Worm (Caenorhabditis elegans) whole organism, L2 larva: ENCODE measurements around the gene ttb-1.

Experiments used
- C34F6.9 ChIP-seq: fragments of 150-350 bp; optimal IDR thresholded peaks from 2 replicates; lab custom pipeline; 2014; ENCODE audit warnings: missing biosample characterization, missing genetic modification characterization
- R02D3.7 ChIP-seq: fragments of 150-350 bp; optimal IDR thresholded peaks from 2 replicates; lab custom pipeline; 2014; ENCODE audit warnings: missing biosample characterization, missing genetic modification characterization
- Y55F3AM.14 ChIP-seq: fragments of 200-800 bp; sonication (Bioruptor generic); optimal IDR thresholded peaks from 2 replicates; lab custom pipeline; 2018; ENCODE audit warnings: mild to moderate bottlenecking, missing genetic modification characterization, missing compliant biosample characterization
- ZK546.5 ChIP-seq: sonication (generic microtip); optimal IDR thresholded peaks from 2 replicates; lab custom pipeline; 2017; ENCODE audit warnings: missing biosample characterization, missing genetic modification characterization
- alr-1 ChIP-seq: fragments of 150-350 bp; optimal IDR thresholded peaks from 2 replicates; lab custom pipeline; 2014; ENCODE audit warnings: missing biosample characterization, missing genetic modification characterization
- aly-2 ChIP-seq: fragments of 150-350 bp; optimal IDR thresholded peaks from 2 replicates; lab custom pipeline; 2014; ENCODE audit warnings: missing biosample characterization, missing genetic modification characterization
- ama-1 ChIP-seq: fragments of 150-350 bp; optimal IDR thresholded peaks from 2 replicates; lab custom pipeline; 2018; ENCODE audit warnings: inconsistent platforms
- blmp-1 ChIP-seq: sonication (generic microtip); optimal IDR thresholded peaks from 2 replicates; lab custom pipeline; 2017; ENCODE audit warnings: missing genetic modification characterization, mild to moderate bottlenecking, missing compliant biosample characterization, antibody characterized with exemption, moderate library complexity; ENCODE audit not compliant: insufficient read depth
- ceh-16 ChIP-seq: fragments of 150-350 bp; optimal IDR thresholded peaks from 2 replicates; lab custom pipeline; 2014; ENCODE audit warnings: missing biosample characterization, missing genetic modification characterization
- ceh-82 ChIP-seq: fragments of 150-350 bp; optimal IDR thresholded peaks from 2 replicates; lab custom pipeline; 2014; ENCODE audit warnings: missing biosample characterization, missing genetic modification characterization
- crh-2 ChIP-seq: sonication (generic microtip); optimal IDR thresholded peaks from 2 replicates; lab custom pipeline; 2017; ENCODE audit warnings: missing biosample characterization, missing genetic modification characterization
- dmd-4 ChIP-seq: sonication (generic microtip); optimal IDR thresholded peaks from 2 replicates; lab custom pipeline; 2017; ENCODE audit warnings: missing biosample characterization, missing genetic modification characterization
- egl-27 ChIP-seq: sonication (generic microtip); optimal IDR thresholded peaks from 3 replicates; lab custom pipeline; 2017; ENCODE audit warnings: missing biosample characterization, missing genetic modification reagents, missing genetic modification characterization
- elt-1 ChIP-seq: fragments of 150-350 bp; optimal IDR thresholded peaks from 2 replicates; lab custom pipeline; 2014; ENCODE audit warnings: missing biosample characterization, missing genetic modification characterization
- fos-1 ChIP-seq: fragments of 150-350 bp; optimal IDR thresholded peaks from 2 replicates; lab custom pipeline; 2014; ENCODE audit warnings: missing biosample characterization, missing genetic modification characterization
- gmeb-1 ChIP-seq: fragments of 150-350 bp; optimal IDR thresholded peaks from 2 replicates; lab custom pipeline; 2014; ENCODE audit warnings: missing biosample characterization, missing genetic modification characterization
- lin-11 ChIP-seq: fragments of 150-350 bp; sonication (generic microtip); optimal IDR thresholded peaks from 2 replicates; lab custom pipeline; 2014; ENCODE audit warnings: missing biosample characterization, missing genetic modification characterization, inconsistent platforms, mixed read lengths
- lin-13 ChIP-seq: fragments of 150-350 bp; optimal IDR thresholded peaks from 2 replicates; lab custom pipeline; 2014; ENCODE audit warnings: missing biosample characterization, missing genetic modification reagents, missing genetic modification characterization
- lin-39 ChIP-seq: fragments of 150-350 bp; optimal IDR thresholded peaks from 2 replicates; lab custom pipeline; 2014; ENCODE audit warnings: missing biosample characterization, missing genetic modification reagents, missing genetic modification characterization
- lsy-2 ChIP-seq, 2 experiments: fragments of 150-350 bp in 1 of 2; sonication (generic microtip) in 1 of 2; optimal IDR thresholded peaks; 2 replicates each; lab custom pipeline; 2014 to 2017; ENCODE audit warnings: missing biosample characterization in 2 of 2, missing genetic modification characterization in 2 of 2
- mbf-1 ChIP-seq: sonication (generic microtip); optimal IDR thresholded peaks from 2 replicates; lab custom pipeline; 2017; ENCODE audit warnings: missing biosample characterization, missing genetic modification characterization
- mdl-1 ChIP-seq, 2 experiments: fragments of 150-350 bp in 1 of 2; sonication (generic microtip) in 1 of 2; optimal IDR thresholded peaks; 2 replicates each; lab custom pipeline; 2017; ENCODE audit warnings: missing biosample characterization in 2 of 2, missing genetic modification characterization in 2 of 2
- nhr-10 ChIP-seq: sonication (generic microtip); optimal IDR thresholded peaks from 2 replicates; lab custom pipeline; 2017; ENCODE audit warnings: missing biosample characterization, missing genetic modification characterization
- nhr-11 ChIP-seq: fragments of 150-350 bp; optimal IDR thresholded peaks from 2 replicates; lab custom pipeline; 2014; ENCODE audit warnings: missing biosample characterization, missing genetic modification characterization
- nhr-12 ChIP-seq: fragments of 150-350 bp; optimal IDR thresholded peaks from 2 replicates; lab custom pipeline; 2014; ENCODE audit warnings: missing biosample characterization, missing genetic modification characterization
- nhr-129 ChIP-seq: fragments of 150-350 bp; optimal IDR thresholded peaks from 2 replicates; lab custom pipeline; 2014; ENCODE audit warnings: missing biosample characterization, missing genetic modification characterization
- nhr-21 ChIP-seq: fragments of 150-350 bp; optimal IDR thresholded peaks from 2 replicates; lab custom pipeline; 2014; ENCODE audit warnings: missing biosample characterization, missing genetic modification characterization
- nhr-23 ChIP-seq: fragments of 150-350 bp; optimal IDR thresholded peaks from 2 replicates; lab custom pipeline; 2014; ENCODE audit warnings: missing biosample characterization, missing genetic modification reagents, missing genetic modification characterization
- nhr-237 ChIP-seq: fragments of 150-350 bp; optimal IDR thresholded peaks from 2 replicates; lab custom pipeline; 2014; ENCODE audit warnings: missing biosample characterization, missing genetic modification characterization
- nhr-25 ChIP-seq: fragments of 150-350 bp; sonication (generic microtip); optimal IDR thresholded peaks from 3 replicates; lab custom pipeline; 2014; ENCODE audit warnings: missing biosample characterization, missing genetic modification characterization
- nhr-77 ChIP-seq: fragments of 150-350 bp; optimal IDR thresholded peaks from 2 replicates; lab custom pipeline; 2014; ENCODE audit warnings: missing biosample characterization, missing genetic modification characterization
- peb-1 ChIP-seq: fragments of 150-350 bp; optimal IDR thresholded peaks from 2 replicates; lab custom pipeline; 2014; ENCODE audit warnings: missing biosample characterization, missing genetic modification characterization
- sem-4 ChIP-seq: fragments of 150-350 bp; optimal IDR thresholded peaks from 2 replicates; lab custom pipeline; 2014; ENCODE audit warnings: missing biosample characterization, missing genetic modification reagents, missing genetic modification characterization
- skn-1 ChIP-seq: sonication (generic microtip); optimal IDR thresholded peaks from 2 replicates; lab custom pipeline; 2017; ENCODE audit warnings: missing biosample characterization, missing genetic modification characterization
- sma-3 ChIP-seq: sonication (generic microtip); optimal IDR thresholded peaks from 2 replicates; lab custom pipeline; 2016; ENCODE audit warnings: missing genetic modification reagents, missing genetic modification characterization, missing compliant biosample characterization
- sma-9 ChIP-seq, 2 experiments: fragments of 150-350 bp in 1 of 2; sonication (generic microtip) in 1 of 2; optimal IDR thresholded peaks; 2 replicates each; lab custom pipeline; 2014 to 2016; ENCODE audit warnings: missing genetic modification characterization in 2 of 2, mild to moderate bottlenecking in 1 of 2, missing biosample characterization in 1 of 2, missing compliant biosample characterization in 1 of 2, missing genetic modification reagents in 1 of 2, moderate library complexity in 1 of 2
- snpc-4 ChIP-seq: fragments of 150-350 bp; optimal IDR thresholded peaks from 2 replicates; lab custom pipeline; 2014; ENCODE audit warnings: missing biosample characterization, missing genetic modification characterization
- unc-39 ChIP-seq: fragments of 150-350 bp; optimal IDR thresholded peaks from 2 replicates; lab custom pipeline; 2014; ENCODE audit warnings: missing biosample characterization, missing genetic modification characterization
- unc-55 ChIP-seq: fragments of 150-350 bp; sonication (generic microtip); optimal IDR thresholded peaks from 3 replicates; lab custom pipeline; 2014; ENCODE audit warnings: missing biosample characterization, missing genetic modification reagents, missing genetic modification characterization
- zag-1 ChIP-seq: fragments of 150-350 bp; optimal IDR thresholded peaks from 2 replicates; lab custom pipeline; 2014; ENCODE audit warnings: missing biosample characterization, missing genetic modification characterization
- ztf-1 ChIP-seq: fragments of 200-800 bp; sonication (Bioruptor generic); conservative IDR thresholded peaks from 2 replicates; pipeline ENCODE4 v1.3.6; 2022; ENCODE audit warnings: missing genetic modification characterization, missing compliant biosample characterization
- ztf-11 ChIP-seq: sonication (generic microtip); optimal IDR thresholded peaks from 2 replicates; lab custom pipeline; 2017; ENCODE audit warnings: missing biosample characterization, missing genetic modification characterization
- ztf-4 ChIP-seq: fragments of 150-350 bp; optimal IDR thresholded peaks from 2 replicates; lab custom pipeline; 2014; ENCODE audit warnings: missing biosample characterization, missing genetic modification characterization

The ttb-1 gene

ce11 chrV:122750-123149, 33.9 kb upstream of the ttb-1 start, which contains the start of gene cgp-1:
cgp-1 (minus strand) TSS chrV:122789.
- TF ChIP-seq mbf-1, result no peak
- no peak for TF ChIP-seq alr-1 (tag; lab: Kevin White, UChicago)
- TF ChIP-seq lin-11 (tag; lab: Kevin White, UChicago), result no peak
- peak in 1 of 2 experiments; percentile 11 for TF ChIP-seq lsy-2 (tag; optimal IDR thresholded peaks at IDR 0.05; lab: Kevin White, UChicago)
- no peak for TF ChIP-seq ztf-1 (GFP tag; lab: Robert Waterston, UW)
- TF ChIP-seq nhr-21, result no peak
- no peak for TF ChIP-seq sem-4 (tag; lab: Kevin White, UChicago)
- TF ChIP-seq peb-1 (tag; lab: Kevin White, UChicago), result no peak
- no peak for TF ChIP-seq nhr-23
- no peak for TF ChIP-seq lin-13
- TF ChIP-seq blmp-1 (tag; lab: Kevin White, UChicago), result no peak
- TF ChIP-seq nhr-10 (tag; lab: Kevin White, UChicago), result no peak
- TF ChIP-seq R02D3.7 (tag; lab: Kevin White, UChicago), result peak; percentile 32
- TF ChIP-seq nhr-77 (tag; lab: Kevin White, UChicago), result no peak
- no peak for TF ChIP-seq ceh-82
- TF ChIP-seq Y55F3AM.14 (GFP tag; lab: Kevin White, UChicago), result no peak
- no peak for TF ChIP-seq mdl-1 (tag; optimal IDR thresholded peaks at IDR 0.05; lab: Kevin White, UChicago)
- TF ChIP-seq sma-9 (GFP tag; optimal IDR thresholded peaks at IDR 0.05; lab: Kevin White, UChicago), result no peak
- TF ChIP-seq sma-9 (tag; optimal IDR thresholded peaks at IDR 0.05; lab: Kevin White, UChicago), result no peak
- no peak for TF ChIP-seq gmeb-1 (tag; lab: Kevin White, UChicago)
- no peak for TF ChIP-seq ceh-16
- TF ChIP-seq nhr-129, result no peak
- TF ChIP-seq snpc-4 (tag; lab: Kevin White, UChicago), result no peak
- TF ChIP-seq egl-27 (tag; lab: Kevin White, UChicago), result no peak
- no peak for TF ChIP-seq ZK546.5 (tag; lab: Kevin White, UChicago)
- TF ChIP-seq ztf-11 (tag; lab: Kevin White, UChicago), result no peak
- no peak for TF ChIP-seq nhr-11 (tag; lab: Kevin White, UChicago)
- TF ChIP-seq aly-2, result no peak
- no peak for TF ChIP-seq skn-1 (tag; lab: Kevin White, UChicago)
- no peak for TF ChIP-seq dmd-4
- TF ChIP-seq lin-39 (tag; lab: Kevin White, UChicago), result no peak
- no peak for TF ChIP-seq ztf-4
- no peak for TF ChIP-seq zag-1 (tag; lab: Kevin White, UChicago)
- no peak for TF ChIP-seq nhr-237 (tag; lab: Kevin White, UChicago)
- no peak for TF ChIP-seq crh-2 (tag; lab: Kevin White, UChicago)
- peak; percentile 20 for TF ChIP-seq C34F6.9 (tag; lab: Kevin White, UChicago)
- TF ChIP-seq unc-39 (tag; lab: Kevin White, UChicago), result no peak
- peak; percentile 8 for TF ChIP-seq ama-1 (lab: Kevin White, UChicago)
- no peak for TF ChIP-seq fos-1 (tag; lab: Kevin White, UChicago)
- TF ChIP-seq nhr-12 (tag; lab: Kevin White, UChicago), result no peak
- no peak for TF ChIP-seq elt-1
- TF ChIP-seq unc-55 (GFP tag; lab: Kevin White, UChicago), result peak; percentile 23
- no peak for TF ChIP-seq sma-3 (GFP tag; lab: Kevin White, UChicago)
- no peak for TF ChIP-seq nhr-25 (tag; lab: Kevin White, UChicago)

DNA sequence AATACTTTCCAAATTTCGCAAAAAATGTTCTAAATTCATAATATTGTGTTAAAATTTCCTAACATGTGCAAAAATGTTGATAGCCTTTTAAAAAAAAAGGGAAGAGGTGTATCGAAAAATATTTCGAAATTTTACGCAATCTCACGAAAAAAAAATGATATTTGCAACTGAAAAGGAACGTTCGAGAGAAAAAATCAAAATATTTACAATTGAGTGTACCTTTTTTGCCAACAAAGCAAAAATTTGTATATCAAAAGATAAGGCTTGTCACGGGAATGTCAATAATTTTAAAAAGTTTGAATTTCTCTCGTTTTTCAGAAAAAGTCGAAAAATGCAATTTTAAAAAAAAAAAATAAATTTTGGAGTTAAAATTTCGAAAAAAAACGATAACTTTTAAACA, 33.1 kb upstream of the ttb-1 start:
- TF ChIP-seq sma-3 (GFP tag; lab: Kevin White, UChicago), result peak; percentile 3
- TF ChIP-seq nhr-129, result peak; percentile 81
- no peak for TF ChIP-seq Y55F3AM.14 (GFP tag; lab: Kevin White, UChicago)
- no peak for TF ChIP-seq ztf-11 (tag; lab: Kevin White, UChicago)
- peak; percentile 12 for TF ChIP-seq C34F6.9 (tag; lab: Kevin White, UChicago)
